Worm (Caenorhabditis elegans) whole organism, L4 larva: ENCODE data around the gene F46B3.14.

Source experiments
- ces-1 ChIP-seq: fragments of 150-350 bp; sonication (generic microtip); optimal IDR thresholded peaks from 4 replicates; lab custom pipeline; 2014; ENCODE audit warnings: missing biosample characterization, missing genetic modification reagents, missing genetic modification characterization
- daf-8 ChIP-seq: fragments of 200-800 bp; sonication (Bioruptor generic); IDR thresholded peaks from 2 replicates; pipeline ENCODE4 v1.3.6; 2022; ENCODE audit warnings: missing genetic modification characterization, missing compliant biosample characterization
- fos-1 ChIP-seq: fragments of 150-350 bp; optimal IDR thresholded peaks from 2 replicates; lab custom pipeline; 2014; ENCODE audit warnings: missing biosample characterization, missing genetic modification characterization
- hlh-30 ChIP-seq: sonication (generic microtip); optimal IDR thresholded peaks from 2 replicates; lab custom pipeline; 2017; ENCODE audit warnings: antibody characterized with exemption, mild to moderate bottlenecking, missing genetic modification characterization, missing compliant biosample characterization; ENCODE audit not compliant: insufficient read depth
- lir-3 ChIP-seq: sonication (generic microtip); optimal IDR thresholded peaks from 2 replicates; lab custom pipeline; 2016; ENCODE audit warnings: mild to moderate bottlenecking, missing genetic modification characterization, missing compliant biosample characterization
- nhr-11 ChIP-seq: fragments of 150-350 bp; optimal IDR thresholded peaks from 2 replicates; lab custom pipeline; 2014; ENCODE audit warnings: missing biosample characterization, missing genetic modification characterization
- nhr-237 ChIP-seq: sonication (generic microtip); optimal IDR thresholded peaks from 2 replicates; lab custom pipeline; 2017; ENCODE audit warnings: missing biosample characterization, missing genetic modification characterization
- spr-1 ChIP-seq: sonication (generic microtip); optimal IDR thresholded peaks from 2 replicates; lab custom pipeline; 2016; ENCODE audit warnings: mild to moderate bottlenecking, missing genetic modification characterization, missing compliant biosample characterization
- unc-39 ChIP-seq: sonication (generic microtip); optimal IDR thresholded peaks from 2 replicates; lab custom pipeline; 2017; ENCODE audit warnings: missing biosample characterization, missing genetic modification characterization

DNA sequence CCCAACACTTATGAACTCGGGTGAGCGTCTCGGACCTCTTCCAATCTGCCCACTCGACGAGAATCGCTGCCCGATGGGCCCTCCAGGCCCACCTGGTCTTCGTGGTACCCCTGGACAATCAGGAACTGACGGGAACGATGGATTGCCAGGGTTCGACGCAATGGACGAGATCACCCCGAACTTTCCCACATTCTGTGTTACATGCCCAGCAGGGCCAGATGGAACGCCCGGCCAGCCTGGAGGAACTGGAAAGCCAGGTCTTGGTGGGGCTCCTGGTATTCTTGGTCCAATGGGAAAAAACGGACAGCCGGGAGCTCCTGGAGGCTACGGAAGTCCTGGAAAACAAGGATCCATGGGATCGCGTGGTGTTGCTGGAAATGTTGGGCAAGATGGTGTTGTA is 30.5 kb downstream of the F46B3.14 start:
- no peak for TF ChIP-seq spr-1 (tag; lab: Kevin White, UChicago)
- no peak for TF ChIP-seq fos-1 (tag; lab: Kevin White, UChicago)
- TF ChIP-seq nhr-11 (tag; lab: Kevin White, UChicago), result no peak
- no peak for TF ChIP-seq hlh-30 (tag; lab: Kevin White, UChicago)
- TF ChIP-seq lir-3 (tag; lab: Kevin White, UChicago), result no peak
- no peak for TF ChIP-seq ces-1 (GFP tag; lab: Kevin White, UChicago)
- TF ChIP-seq nhr-237 (tag; lab: Kevin White, UChicago), result no peak
- no peak for TF ChIP-seq unc-39
- TF ChIP-seq daf-8, result no peak
